Fruit fly (Drosophila melanogaster) whole organism, wandering third instar larva: ENCODE data around the gene CG15818.

Experiments
- Abd-B ChIP-seq: fragments of >200 bp; optimal IDR thresholded peaks from 2 replicates; lab custom pipeline; 2017; ENCODE audit warnings: missing biosample characterization, missing genetic modification characterization
- CG32264 ChIP-seq: fragments of 200-800 bp; sonication (Bioruptor generic); optimal IDR thresholded peaks from 2 replicates; lab custom pipeline; 2016; ENCODE audit warnings: missing biosample characterization, missing genetic modification characterization
- CG9705 ChIP-seq: fragments of 200-800 bp; sonication (Bioruptor generic); optimal IDR thresholded peaks from 2 replicates; lab custom pipeline; 2018; ENCODE audit warnings: missing biosample characterization, mild to moderate bottlenecking, missing genetic modification characterization
- CrebA ChIP-seq: fragments of 200-800 bp; sonication (Bioruptor generic); optimal IDR thresholded peaks from 2 replicates; lab custom pipeline; 2016; ENCODE audit warnings: missing biosample characterization, mild to moderate bottlenecking, missing genetic modification characterization, borderline replicate concordance
- Dfd ChIP-seq: fragments of >200 bp; optimal IDR thresholded peaks from 2 replicates; lab custom pipeline; 2017; ENCODE audit warnings: missing biosample characterization, missing genetic modification characterization
- GATAd ChIP-seq: sonication (Bioruptor generic); optimal IDR thresholded peaks from 2 replicates; lab custom pipeline; 2016; ENCODE audit warnings: missing biosample characterization, missing genetic modification characterization
- HLH106 ChIP-seq: fragments of 200-800 bp; optimal IDR thresholded peaks from 3 replicates; lab custom pipeline; 2019; ENCODE audit warnings: missing biosample characterization, mild to moderate bottlenecking, missing genetic modification characterization, moderate library complexity
- Hnf4 ChIP-seq: fragments of 200-800 bp; sonication (Bioruptor generic); optimal IDR thresholded peaks from 2 replicates; lab custom pipeline; 2016; ENCODE audit warnings: missing biosample characterization, mild to moderate bottlenecking, missing genetic modification characterization
- Hr78 ChIP-seq: fragments of >200 bp; optimal IDR thresholded peaks from 2 replicates; lab custom pipeline; 2017; ENCODE audit warnings: missing biosample characterization, missing genetic modification characterization
- Hr83 ChIP-seq: fragments of 200-300 bp; sonication (Bioruptor generic); optimal IDR thresholded peaks from 2 replicates; lab custom pipeline; 2016; ENCODE audit warnings: missing biosample characterization, mild to moderate bottlenecking, missing genetic modification characterization, moderate library complexity; ENCODE audit not compliant: poor library complexity, severe bottlenecking
- Jra ChIP-seq: sonication (Bioruptor generic); optimal IDR thresholded peaks from 2 replicates; lab custom pipeline; 2016; ENCODE audit warnings: missing biosample characterization, missing genetic modification characterization
- Mio ChIP-seq: sonication (Bioruptor generic); optimal IDR thresholded peaks from 2 replicates; lab custom pipeline; 2016; ENCODE audit warnings: missing biosample characterization, missing genetic modification characterization
- Myc ChIP-seq: fragments of >200 bp; optimal IDR thresholded peaks from 2 replicates; lab custom pipeline; 2017
- N ChIP-seq: fragments of >200 bp; optimal IDR thresholded peaks from 2 replicates; lab custom pipeline; 2018; ENCODE audit warnings: missing biosample characterization, missing external identifiers, missing genetic modification characterization
- OdsH ChIP-seq: fragments of 200-800 bp; sonication (Bioruptor generic); optimal IDR thresholded peaks from 2 replicates; lab custom pipeline; 2016; ENCODE audit warnings: missing biosample characterization, mild to moderate bottlenecking, missing genetic modification characterization
- Rel ChIP-seq, 2 experiments: fragments of 200-800 bp; sonication (Bioruptor generic) in 1 of 2; optimal IDR thresholded peaks; 2 replicates in 1 of 2; 3 replicates in 1 of 2; lab custom pipeline; 2016 to 2019; ENCODE audit warnings: mild to moderate bottlenecking in 2 of 2, missing biosample characterization in 2 of 2, missing genetic modification characterization in 2 of 2, moderate library complexity in 1 of 2
- Sp1 ChIP-seq: fragments of 200-800 bp; sonication (Bioruptor generic); optimal IDR thresholded peaks from 3 replicates; lab custom pipeline; 2019; ENCODE audit warnings: missing biosample characterization, mild to moderate bottlenecking, missing genetic modification characterization, moderate library complexity
- Vsx2 ChIP-seq: fragments of 200-300, 225-300 bp; sonication (Bioruptor generic); optimal IDR thresholded peaks from 2 replicates; lab custom pipeline; 2018; ENCODE audit warnings: missing biosample characterization, missing genetic modification characterization; ENCODE audit not compliant: partially characterized antibody
- br ChIP-seq: fragments of 200-800 bp; sonication (Bioruptor generic); optimal IDR thresholded peaks from 2 replicates; lab custom pipeline; 2016; ENCODE audit warnings: missing biosample characterization, missing genetic modification characterization
- brk ChIP-seq: fragments of 200-800 bp; sonication (Bioruptor generic); optimal IDR thresholded peaks from 2 replicates; lab custom pipeline; 2016; ENCODE audit warnings: missing biosample characterization, mild to moderate bottlenecking, missing genetic modification characterization
- dl ChIP-seq, 2 experiments: fragments of 175-275, 200-275 bp in 1 of 2; fragments of 200-275 bp in 1 of 2; sonication (Bioruptor generic); optimal IDR thresholded peaks; lab custom pipeline; 2018; ENCODE audit warnings: mild to moderate bottlenecking in 2 of 2, missing biosample characterization in 2 of 2, missing genetic modification characterization in 2 of 2, moderate library complexity in 2 of 2; ENCODE audit not compliant: partially characterized antibody in 2 of 2, insufficient read depth in 1 of 2
- dmrt93B ChIP-seq: fragments of 200-800 bp; sonication (Bioruptor generic); optimal IDR thresholded peaks from 2 replicates; lab custom pipeline; 2018; ENCODE audit warnings: missing biosample characterization, mild to moderate bottlenecking, missing genetic modification characterization
- dsf ChIP-seq: sonication (Bioruptor generic); optimal IDR thresholded peaks from 2 replicates; lab custom pipeline; 2016; ENCODE audit warnings: missing biosample characterization, missing genetic modification characterization, borderline replicate concordance
- ey ChIP-seq: fragments of 200-800 bp; sonication (Bioruptor generic); optimal IDR thresholded peaks from 2 replicates; lab custom pipeline; 2016; ENCODE audit warnings: missing biosample characterization, missing genetic modification characterization
- foxo ChIP-seq, 2 experiments: fragments of 200-800 bp; sonication (Bioruptor generic); optimal IDR thresholded peaks; 2 replicates in 1 of 2; 3 replicates in 1 of 2; lab custom pipeline; 2016 to 2017; ENCODE audit warnings: missing biosample characterization in 2 of 2, missing genetic modification characterization in 2 of 2
- fru ChIP-seq: fragments of 200-800 bp; sonication (Bioruptor generic); optimal IDR thresholded peaks from 3 replicates; lab custom pipeline; 2016; ENCODE audit warnings: missing biosample characterization, mild to moderate bottlenecking, missing genetic modification characterization
- h ChIP-seq: fragments of 200-800 bp; sonication (Bioruptor generic); optimal IDR thresholded peaks from 3 replicates; lab custom pipeline; 2016; ENCODE audit warnings: missing biosample characterization, mild to moderate bottlenecking, missing genetic modification characterization
- lola ChIP-seq: fragments of >200 bp; optimal IDR thresholded peaks from 2 replicates; lab custom pipeline; 2017; ENCODE audit warnings: missing biosample characterization, missing genetic modification characterization
- pan ChIP-seq: fragments of >200 bp; optimal IDR thresholded peaks from 2 replicates; lab custom pipeline; 2017
- psq ChIP-seq: fragments of 200-800 bp; sonication (Bioruptor generic); optimal IDR thresholded peaks from 3 replicates; lab custom pipeline; 2017; ENCODE audit warnings: missing biosample characterization, mild to moderate bottlenecking, missing genetic modification characterization, moderate library complexity
- rgr ChIP-seq: fragments of 200-800 bp; sonication (Bioruptor generic); optimal IDR thresholded peaks from 3 replicates; lab custom pipeline; 2016; ENCODE audit warnings: missing biosample characterization, mild to moderate bottlenecking, missing genetic modification characterization
- sv ChIP-seq: fragments of 200-800 bp; sonication (Bioruptor generic); optimal IDR thresholded peaks from 3 replicates; lab custom pipeline; 2016; ENCODE audit warnings: missing biosample characterization, missing genetic modification characterization
- tai ChIP-seq: sonication (Bioruptor generic); optimal IDR thresholded peaks from 2 replicates; lab custom pipeline; 2016; ENCODE audit warnings: missing biosample characterization, missing genetic modification characterization
- usp ChIP-seq: fragments of >200 bp; optimal IDR thresholded peaks from 2 replicates; lab custom pipeline; 2017; ENCODE audit warnings: missing biosample characterization, missing genetic modification characterization
- woc ChIP-seq: sonication (Bioruptor generic); optimal IDR thresholded peaks from 2 replicates; lab custom pipeline; 2016; ENCODE audit warnings: missing biosample characterization, mild to moderate bottlenecking, missing genetic modification characterization

The CG15818 gene

dm6 chr2L:7395813-7396212 is 14.9 kb upstream of the CG15818 start (continued):
- TF ChIP-seq br (GFP tag; lab: Kevin White, UChicago), result no peak
- no peak for TF ChIP-seq Dfd

dm6 chr2L:7396962-7397361 is 13.7 kb upstream of the CG15818 start:
- TF ChIP-seq OdsH, result peak; percentile 69
- no peak for TF ChIP-seq Myc (lab: Kevin White, UChicago)
- peak; percentile 14 for TF ChIP-seq woc
- TF ChIP-seq brk, result no peak
- TF ChIP-seq CG32264 (GFP tag; lab: Kevin White, UChicago), result peak; percentile 27
- TF ChIP-seq CrebA, result peak; percentile 29
- TF ChIP-seq HLH106, result peak; percentile 72
- no peak for TF ChIP-seq Vsx2 (GFP tag; lab: Kevin White, UChicago)
- TF ChIP-seq psq (GFP tag; lab: Kevin White, UChicago), result peak; percentile 30
- TF ChIP-seq dsf (GFP tag; lab: Kevin White, UChicago), result no peak
- TF ChIP-seq lola (GFP tag; lab: Kevin White, UChicago), result no peak
- TF ChIP-seq rgr (GFP tag; lab: Kevin White, UChicago), result peak; percentile 70
- TF ChIP-seq Hr78 (GFP tag; lab: Kevin White, UChicago), result no peak
- TF ChIP-seq Sp1 (GFP tag; lab: Kevin White, UChicago), result peak; percentile 23
- TF ChIP-seq br (GFP tag; lab: Kevin White, UChicago), result peak; percentile 67
- no peak for TF ChIP-seq Mio
- TF ChIP-seq usp (GFP tag; lab: Kevin White, UChicago), result no peak
- TF ChIP-seq ey (GFP tag; lab: Kevin White, UChicago), result peak; percentile 74
- TF ChIP-seq GATAd (GFP tag; lab: Kevin White, UChicago), result no peak
- peak; percentile 84 for TF ChIP-seq fru (GFP tag; lab: Kevin White, UChicago)
- TF ChIP-seq dmrt93B (GFP tag; lab: Kevin White, UChicago), result peak; percentile 64
- TF ChIP-seq Hnf4, result peak; percentile 57
- TF ChIP-seq Jra (GFP tag; lab: Kevin White, UChicago), result no peak
- peak; percentile 38 for TF ChIP-seq sv (GFP tag; lab: Kevin White, UChicago)
- peak; percentile 12 for TF ChIP-seq tai (GFP tag; lab: Kevin White, UChicago)
- TF ChIP-seq foxo (GFP tag; optimal IDR thresholded peaks at IDR 0.05; lab: Kevin White, UChicago), result peak in 1 of 2 experiments; percentile 82
- TF ChIP-seq dl (GFP tag; optimal IDR thresholded peaks at IDR 0.05; lab: Kevin White, UChicago; ENCODE audit: insufficient read depth in 1 of 2, partially characterized antibody in 2 of 2), result no peak
- peak; percentile 69 for TF ChIP-seq h (GFP tag; lab: Kevin White, UChicago)

- TF ChIP-seq CG9705 (no peak), lola (GFP tag; lab: Kevin White, UChicago) (no peak), psq (GFP tag; lab: Kevin White, UChicago) (no peak), CG32264 (GFP tag; lab: Kevin White, UChicago) (no peak), pan (lab: Kevin White, UChicago) (no peak), woc (no peak), dmrt93B (GFP tag; lab: Kevin White, UChicago) (no peak), usp (GFP tag; lab: Kevin White, UChicago) (no peak), Myc (lab: Kevin White, UChicago) (no peak)
These were observed 13.0 kb upstream of the CG15818 start for dm6 chr2L:7397746-7398145.

dm6 chr2L:7398528-7398927 is 12.2 kb upstream of the CG15818 start, which contains the start of gene CG5160:
CG5160 (minus strand) TSS chr2L:7398750.
- TF ChIP-seq CrebA, result no peak

- TF ChIP-seq rgr (GFP tag; lab: Kevin White, UChicago) (no peak), Hr83 (GFP tag; lab: Kevin White, UChicago) (no peak), h (GFP tag; lab: Kevin White, UChicago) (no peak), Jra (GFP tag; lab: Kevin White, UChicago) (no peak), dmrt93B (GFP tag; lab: Kevin White, UChicago) (no peak), Rel (GFP tag; optimal IDR thresholded peaks at IDR 0.05; lab: Kevin White, UChicago) (no peak), Rel (tag; optimal IDR thresholded peaks at IDR 0.05; lab: Kevin White, UChicago) (no peak), brk (no peak), Sp1 (GFP tag; lab: Kevin White, UChicago) (no peak), fru (GFP tag; lab: Kevin White, UChicago) (no peak), Abd-B (GFP tag; lab: Kevin White, UChicago) (no peak), Dfd (no peak), Vsx2 (GFP tag; lab: Kevin White, UChicago) (no peak), dl (GFP tag; optimal IDR thresholded peaks at IDR 0.05; lab: Kevin White, UChicago; ENCODE audit: insufficient read depth in 1 of 2, partially characterized antibody in 2 of 2) (no peak), HLH106 (no peak), lola (GFP tag; lab: Kevin White, UChicago) (no peak), sv (GFP tag; lab: Kevin White, UChicago) (no peak), N (no peak), dsf (GFP tag; lab: Kevin White, UChicago) (no peak), Mio (no peak)
These were observed 9.7 kb upstream of the CG15818 start, which contains the start of gene CG5171 for dm6 chr2L:7401025-7401424. CG5171 (plus strand) TSS chr2L:7401335.
